Worm (Caenorhabditis elegans) whole organism, midembryonic: ENCODE results near the gene Y57G7A.6.

ENCODE experiments used
- T22C8.4 ChIP-seq: fragments of 200-800 bp; sonication (Bioruptor generic); IDR thresholded peaks from 2 replicates; pipeline ENCODE4 v1.3.6; 2022; ENCODE audit warnings: missing genetic modification characterization, missing compliant biosample characterization
- cog-1 ChIP-seq: sonication (generic microtip); optimal IDR thresholded peaks from 2 replicates; lab custom pipeline; 2016; ENCODE audit warnings: missing genetic modification characterization, missing compliant biosample characterization
- flt-1 ChIP-seq: fragments of 200-800 bp; sonication (Bioruptor generic); IDR thresholded peaks from 2 replicates; pipeline ENCODE4 v1.3.6; 2022; ENCODE audit warnings: missing genetic modification characterization, missing compliant biosample characterization
- klf-2 ChIP-seq: fragments of 200-800 bp; sonication (Bioruptor generic); conservative IDR thresholded peaks from 2 replicates; pipeline ENCODE4 v1.3.6; 2022; ENCODE audit warnings: missing genetic modification reagents, missing genetic modification characterization, missing compliant biosample characterization
- ztf-23 ChIP-seq: fragments of 200-800 bp; sonication (Bioruptor generic); IDR thresholded peaks from 2 replicates; pipeline ENCODE4 v1.3.6; 2022; ENCODE audit warnings: missing genetic modification reagents, missing genetic modification characterization, missing compliant biosample characterization
- ztf-29 ChIP-seq: fragments of 200-800 bp; sonication (Bioruptor generic); IDR thresholded peaks from 2 replicates; pipeline ENCODE4 v1.3.6; 2022; ENCODE audit warnings: missing genetic modification reagents, missing genetic modification characterization, missing compliant biosample characterization

DNA sequence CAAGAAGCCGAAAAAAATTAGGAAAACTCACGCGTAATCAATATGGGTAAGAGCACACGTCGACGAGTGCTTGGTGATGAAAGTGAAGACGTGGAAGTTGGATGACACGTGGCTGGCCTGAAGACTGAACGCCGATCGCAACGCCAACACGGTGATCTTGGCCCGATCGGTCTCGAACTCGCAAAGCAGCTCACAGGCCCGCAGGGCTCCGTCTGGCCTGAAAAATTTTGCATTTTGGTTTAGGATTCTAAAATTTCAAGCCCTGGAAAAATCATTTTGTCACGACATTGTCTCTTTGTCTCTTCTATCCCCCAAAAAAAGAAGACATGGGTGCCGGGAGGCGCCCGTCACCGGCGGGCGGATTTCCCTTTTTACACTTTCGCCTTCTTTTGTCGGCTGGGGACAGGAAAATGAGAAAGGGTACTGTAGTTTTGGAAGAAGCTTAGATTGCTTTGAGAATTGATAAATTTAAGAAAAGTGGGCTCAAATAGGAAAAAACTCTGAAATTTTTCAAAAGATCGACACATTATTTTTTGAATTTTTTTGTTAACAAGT lies 44.2 kb downstream of the Y57G7A.6 start:
- TF ChIP-seq cog-1 (tag; lab: Kevin White, UChicago), result no peak
- no peak for TF ChIP-seq ztf-29 (GFP tag; lab: Robert Waterston, UW)
- TF ChIP-seq T22C8.4 (GFP tag; lab: Robert Waterston, UW), result no peak
- TF ChIP-seq flt-1 (GFP tag; lab: Robert Waterston, UW), result no peak
- no peak for TF ChIP-seq klf-2 (GFP tag; lab: Robert Waterston, UW)
- no peak for TF ChIP-seq ztf-23 (GFP tag; lab: Robert Waterston, UW)
